Fruit fly (Drosophila melanogaster) S2 (cell line): Measurements from ENCODE around the gene CG12310.

Experiments used
- CG8478 ChIP-seq: fragments of >200 bp; optimal IDR thresholded peaks from 2 replicates; lab custom pipeline; 2018
- CTCF ChIP-seq, 2 experiments: fragments of >200 bp; optimal IDR thresholded peaks; 2 replicates each; lab custom pipeline; 2018

Gene CG12310

dm6 chr3L:15042470-15042869, 8.1 kb downstream of the CG12310 start, which contains the start of gene Rpn12R:
Gene Rpn12R, minus strand, starts transcription at chr3L:15042570.
- TF ChIP-seq CG8478 (no peak), CTCF (optimal IDR thresholded peaks at IDR 0.05; lab: Kevin White, UChicago) (no peak)

dm6 chr3L:15040329-15040886, 10.2 kb downstream of the CG12310 start:
- no peak for TF ChIP-seq CG8478
- no peak for TF ChIP-seq CTCF (optimal IDR thresholded peaks at IDR 0.05; lab: Kevin White, UChicago)

dm6 chr3L:15039510-15039909, 11.1 kb downstream of the CG12310 start:
- TF ChIP-seq CG8478 (no peak), CTCF (optimal IDR thresholded peaks at IDR 0.05; lab: Kevin White, UChicago) (no peak)

- TF ChIP-seq CTCF (optimal IDR thresholded peaks at IDR 0.05; lab: Kevin White, UChicago) = no peak
- TF ChIP-seq CG8478 = no peak
These were observed 15.0 kb downstream of the CG12310 start for dm6 chr3L:15035585-15035984.

dm6 chr3L:15034714-15035076, 15.9 kb downstream of the CG12310 start:
- TF ChIP-seq CG8478 (no peak), CTCF (optimal IDR thresholded peaks at IDR 0.05; lab: Kevin White, UChicago) (no peak)

dm6 chr3L:15034061-15034713, 16.4 kb downstream of the CG12310 start:
- no peak for TF ChIP-seq CG8478
- no peak for TF ChIP-seq CTCF (optimal IDR thresholded peaks at IDR 0.05; lab: Kevin White, UChicago)

- no peak for TF ChIP-seq CG8478
- TF ChIP-seq CTCF (optimal IDR thresholded peaks at IDR 0.05; lab: Kevin White, UChicago) = no peak
These were observed 18.8 kb downstream of the CG12310 start for dm6 chr3L:15031773-15032172.

- TF ChIP-seq CTCF (optimal IDR thresholded peaks at IDR 0.05; lab: Kevin White, UChicago) = no peak
- no peak for TF ChIP-seq CG8478
These were observed 27.4 kb downstream of the CG12310 start, which contains the start of gene CG32148 for dm6 chr3L:15023192-15023591. Gene CG32148, plus strand, starts transcription at chr3L:15023492.

dm6 chr3L:15021008-15021407, 29.6 kb downstream of the CG12310 start:
- no peak for TF ChIP-seq CTCF (optimal IDR thresholded peaks at IDR 0.05; lab: Kevin White, UChicago)
- TF ChIP-seq CG8478 = no peak

- no peak for TF ChIP-seq CG8478
- peak in 1 of 2 experiments; percentile 73 for TF ChIP-seq CTCF (optimal IDR thresholded peaks at IDR 0.05; lab: Kevin White, UChicago)
These were observed 36.5 kb downstream of the CG12310 start, which contains the start of gene Reck for dm6 chr3L:15013957-15014692. Gene Reck, minus strand, starts transcription at chr3L:15014062.

- TF ChIP-seq CTCF (optimal IDR thresholded peaks at IDR 0.05; lab: Kevin White, UChicago) (no peak), CG8478 (no peak)
These were observed 37.3 kb downstream of the CG12310 start for dm6 chr3L:15013296-15013695.

- TF ChIP-seq CG8478 = no peak
- TF ChIP-seq CTCF (optimal IDR thresholded peaks at IDR 0.05; lab: Kevin White, UChicago) = no peak
These were observed 38.8 kb downstream of the CG12310 start for dm6 chr3L:15011638-15012335.

dm6 chr3L:15011142-15011541, 39.5 kb downstream of the CG12310 start:
- TF ChIP-seq CTCF (optimal IDR thresholded peaks at IDR 0.05; lab: Kevin White, UChicago) = peak; percentile 82 to 88
- TF ChIP-seq CG8478 = no peak

dm6 chr3L:15010601-15011000, 40.0 kb downstream of the CG12310 start:
- TF ChIP-seq CTCF (optimal IDR thresholded peaks at IDR 0.05; lab: Kevin White, UChicago) (no peak), CG8478 (no peak)

- TF ChIP-seq CTCF (optimal IDR thresholded peaks at IDR 0.05; lab: Kevin White, UChicago) = no peak
- no peak for TF ChIP-seq CG8478
These were observed 40.9 kb downstream of the CG12310 start for dm6 chr3L:15009681-15010080.
